Worm (Caenorhabditis elegans) whole organism, L4/young adult: ENCODE data around the gene lin-25.

Experiments used
- W03F9.2 ChIP-seq: fragments of 150-350 bp; optimal IDR thresholded peaks from 2 replicates; lab custom pipeline; 2014; ENCODE audit warnings: missing biosample characterization, missing genetic modification characterization
- dao-5 ChIP-seq: sonication (generic microtip); optimal IDR thresholded peaks from 2 replicates; lab custom pipeline; 2016; ENCODE audit warnings: missing genotype, missing genetic modification characterization, moderate library complexity, missing compliant biosample characterization
- him-1 ChIP-seq: sonication (generic microtip); optimal IDR thresholded peaks from 2 replicates; lab custom pipeline; 2016; ENCODE audit warnings: missing genotype, missing genetic modification reagents, missing genetic modification characterization, missing compliant biosample characterization

DNA sequence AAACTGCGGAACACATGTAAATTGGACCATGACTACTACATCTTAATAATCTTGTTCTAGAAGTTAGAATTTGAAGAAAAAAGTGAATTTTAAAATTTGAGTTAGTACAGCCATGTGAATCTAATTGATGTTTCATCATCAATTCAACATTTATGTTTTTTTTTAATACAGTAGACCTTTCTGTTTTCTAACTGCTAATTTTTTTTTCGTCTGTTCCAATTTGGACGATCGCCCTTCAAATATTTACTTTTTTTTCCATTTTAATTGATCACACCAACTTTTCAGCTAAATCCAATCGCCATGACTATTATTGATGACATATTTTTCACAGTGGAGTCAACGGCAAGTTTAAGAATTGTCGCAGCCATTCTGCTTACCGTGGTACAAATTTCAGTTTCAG is 20.9 kb downstream of the lin-25 start, which contains the start of gene srx-116:
- no peak for TF ChIP-seq him-1 (tag; lab: Kevin White, UChicago)
- TF ChIP-seq dao-5 (tag; lab: Kevin White, UChicago): no peak
- TF ChIP-seq W03F9.2 (tag; lab: Kevin White, UChicago): no peak
